Worm (Caenorhabditis elegans) whole organism, L3 larva: ENCODE measurements around the gene ftr-1.

Experiments
- aly-2 ChIP-seq: fragments of 150-350 bp; optimal IDR thresholded peaks from 2 replicates; lab custom pipeline; 2014; ENCODE audit warnings: missing biosample characterization, missing genetic modification characterization
- ceh-16 ChIP-seq: sonication (generic microtip); optimal IDR thresholded peaks from 2 replicates; lab custom pipeline; 2017; ENCODE audit warnings: missing biosample characterization, missing genetic modification characterization
- ceh-28 ChIP-seq: fragments of 150-350 bp; optimal IDR thresholded peaks from 2 replicates; lab custom pipeline; 2014; ENCODE audit warnings: missing biosample characterization, missing genetic modification reagents, missing genetic modification characterization
- ceh-82 ChIP-seq: fragments of 150-350 bp; optimal IDR thresholded peaks from 2 replicates; lab custom pipeline; 2014; ENCODE audit warnings: missing biosample characterization, missing genetic modification characterization
- ceh-9 ChIP-seq: sonication (generic microtip); optimal IDR thresholded peaks from 2 replicates; lab custom pipeline; 2018; ENCODE audit warnings: missing biosample characterization, missing genetic modification characterization
- daf-12 ChIP-seq: fragments of 150-350 bp; optimal IDR thresholded peaks from 2 replicates; lab custom pipeline; 2014; ENCODE audit warnings: missing biosample characterization, missing genetic modification reagents, missing genetic modification characterization
- egl-27 ChIP-seq: sonication (generic microtip); optimal IDR thresholded peaks from 4 replicates; lab custom pipeline; 2017; ENCODE audit warnings: missing biosample characterization, missing genetic modification reagents, missing genetic modification characterization
- egl-5 ChIP-seq: fragments of 150-350 bp; optimal IDR thresholded peaks from 2 replicates; lab custom pipeline; 2017; ENCODE audit warnings: missing biosample characterization, missing genetic modification reagents, missing genetic modification characterization, inconsistent platforms
- elt-2 ChIP-seq: sonication (generic microtip); optimal IDR thresholded peaks from 2 replicates; lab custom pipeline; 2016; ENCODE audit warnings: missing genetic modification reagents, mild to moderate bottlenecking, missing genetic modification characterization, missing compliant biosample characterization
- elt-3 ChIP-seq, 3 experiments: fragments of 150-350 bp in 1 of 3; sonication (generic microtip) in 2 of 3; optimal IDR thresholded peaks; 2 replicates in 2 of 3; 4 replicates in 1 of 3; lab custom pipeline; 2014 to 2017; ENCODE audit warnings: missing biosample characterization in 3 of 3, missing genetic modification characterization in 3 of 3
- fos-1 ChIP-seq: fragments of 150-350 bp; optimal IDR thresholded peaks from 2 replicates; lab custom pipeline; 2014; ENCODE audit warnings: missing biosample characterization, missing genetic modification characterization
- hmg-11 ChIP-seq: sonication (generic microtip); optimal IDR thresholded peaks from 2 replicates; lab custom pipeline; 2016; ENCODE audit warnings: missing genetic modification characterization, missing compliant biosample characterization
- jun-1 ChIP-seq: fragments of 150-350 bp; optimal IDR thresholded peaks from 2 replicates; lab custom pipeline; 2014; ENCODE audit warnings: missing biosample characterization, missing genetic modification reagents, missing genetic modification characterization
- lin-15B ChIP-seq: fragments of 150-350 bp; optimal IDR thresholded peaks from 2 replicates; lab custom pipeline; 2014; ENCODE audit warnings: missing biosample characterization, missing genetic modification characterization
- lin-39 ChIP-seq: fragments of 150-350 bp; optimal IDR thresholded peaks from 2 replicates; lab custom pipeline; 2018; ENCODE audit warnings: missing biosample characterization, missing genetic modification reagents, missing genetic modification characterization
- lsy-12 ChIP-seq: sonication (generic microtip); optimal IDR thresholded peaks from 2 replicates; lab custom pipeline; 2016; ENCODE audit warnings: mild to moderate bottlenecking, missing genetic modification characterization, missing compliant biosample characterization
- mml-1 ChIP-seq: fragments of 150-350 bp; sonication (generic microtip); optimal IDR thresholded peaks from 3 replicates; lab custom pipeline; 2014; ENCODE audit warnings: missing biosample characterization, missing genetic modification characterization
- nfya-1 ChIP-seq: sonication (generic microtip); optimal IDR thresholded peaks from 2 replicates; lab custom pipeline; 2017; ENCODE audit warnings: missing genetic modification characterization, mild to moderate bottlenecking, missing compliant biosample characterization, antibody characterized with exemption, moderate library complexity; ENCODE audit not compliant: insufficient read depth
- nhr-11 ChIP-seq: fragments of 150-350 bp; optimal IDR thresholded peaks from 2 replicates; lab custom pipeline; 2014; ENCODE audit warnings: missing biosample characterization, missing genetic modification characterization
- nhr-23 ChIP-seq: fragments of 150-350 bp; optimal IDR thresholded peaks from 2 replicates; lab custom pipeline; 2014; ENCODE audit warnings: missing biosample characterization, missing genetic modification reagents, missing genetic modification characterization
- nhr-237 ChIP-seq: fragments of 150-350 bp; optimal IDR thresholded peaks from 2 replicates; lab custom pipeline; 2014; ENCODE audit warnings: missing biosample characterization, missing genetic modification characterization
- nhr-25 ChIP-seq: sonication (generic microtip); optimal IDR thresholded peaks from 2 replicates; lab custom pipeline; 2017; ENCODE audit warnings: missing biosample characterization, missing genetic modification characterization
- nhr-28 ChIP-seq: fragments of 150-350 bp; optimal IDR thresholded peaks from 2 replicates; lab custom pipeline; 2014; ENCODE audit warnings: missing biosample characterization, missing genetic modification characterization
- nhr-43 ChIP-seq: sonication (generic microtip); optimal IDR thresholded peaks from 2 replicates; lab custom pipeline; 2016; ENCODE audit warnings: mild to moderate bottlenecking, missing genetic modification characterization, missing compliant biosample characterization; ENCODE audit not compliant: poor library complexity, severe bottlenecking
- nhr-67 ChIP-seq: fragments of 150-350 bp; optimal IDR thresholded peaks from 2 replicates; lab custom pipeline; 2014; ENCODE audit warnings: missing biosample characterization, missing genetic modification characterization
- nhr-77 ChIP-seq: fragments of 150-350 bp; optimal IDR thresholded peaks from 2 replicates; lab custom pipeline; 2014; ENCODE audit warnings: missing biosample characterization, missing genetic modification characterization
- pha-4 ChIP-seq: fragments of 150-350 bp; optimal IDR thresholded peaks from 2 replicates; lab custom pipeline; 2014; ENCODE audit warnings: missing biosample characterization, missing genetic modification reagents, missing genetic modification characterization
- pqm-1 ChIP-seq: fragments of 150-350 bp; optimal IDR thresholded peaks from 2 replicates; lab custom pipeline; 2017; ENCODE audit warnings: missing biosample characterization, missing genetic modification characterization, inconsistent platforms
- sea-2 ChIP-seq: fragments of 150-350 bp; sonication (generic microtip); optimal IDR thresholded peaks from 4 replicates; lab custom pipeline; 2014; ENCODE audit warnings: missing biosample characterization, missing genetic modification reagents, missing genetic modification characterization
- snpc-4 ChIP-seq: fragments of 150-350 bp; optimal IDR thresholded peaks from 2 replicates; lab custom pipeline; 2014; ENCODE audit warnings: missing biosample characterization, missing genetic modification characterization
- ztf-4 ChIP-seq: fragments of 150-350 bp; optimal IDR thresholded peaks from 2 replicates; lab custom pipeline; 2014; ENCODE audit warnings: missing biosample characterization, missing genetic modification characterization

The ftr-1 gene

DNA sequence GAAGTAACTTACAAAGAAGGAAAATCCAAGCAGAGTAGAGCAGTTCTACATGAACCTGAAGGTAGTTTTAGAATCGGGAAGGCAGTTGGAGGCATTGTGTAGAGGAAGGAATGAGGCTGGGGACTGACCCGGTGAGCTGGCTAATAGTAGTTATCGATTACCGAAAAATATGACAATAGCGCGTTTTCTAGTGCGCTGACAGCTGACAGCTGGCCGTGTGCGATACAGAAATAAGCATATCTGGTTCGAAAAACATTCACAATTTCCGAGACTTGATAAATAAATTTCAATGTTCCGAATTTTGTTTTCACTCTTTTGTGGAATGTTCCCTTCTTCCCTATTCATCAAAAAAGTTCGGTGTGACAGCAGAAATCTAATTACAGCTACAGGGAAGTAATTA, 9.3 kb downstream of the ftr-1 start, which contains the start of the genes fbxb-59 and srbc-34:
Gene fbxb-59, minus strand, starts transcription at position 101 of the 400 bp plus-strand sequence.
Gene srbc-34, plus strand, starts transcription at position 233 of the 400 bp plus-strand sequence.
- TF ChIP-seq nhr-11 (tag; lab: Kevin White, UChicago) (no peak), nfya-1 (no peak), aly-2 (tag; lab: Kevin White, UChicago) (no peak)

DNA sequence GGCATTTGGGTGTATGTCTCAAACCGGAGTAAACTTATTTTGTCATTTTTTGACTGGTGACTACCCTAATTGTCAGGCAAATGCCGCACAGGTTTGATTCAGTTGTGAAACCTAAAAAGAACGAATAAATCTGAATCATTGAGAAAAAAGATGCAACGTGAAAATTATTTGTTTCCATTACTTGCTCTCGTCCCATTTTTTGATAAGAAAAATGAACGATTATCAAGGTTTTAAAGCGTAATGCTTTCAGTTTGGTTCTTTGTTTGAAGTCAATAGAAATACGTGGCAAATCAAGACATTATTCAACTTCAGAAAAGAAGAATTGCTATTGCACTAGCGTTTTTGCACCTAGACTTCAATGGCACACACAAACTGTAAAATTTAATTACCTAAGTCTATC, 15.8 kb downstream of the ftr-1 start, which contains the start of gene Y113G7B.12:
Gene Y113G7B.12, minus strand, starts transcription at position 101 of the 400 bp plus-strand sequence.
- TF ChIP-seq lin-39 (tag; lab: Kevin White, UChicago), result no peak
- TF ChIP-seq nhr-77 (tag; lab: Kevin White, UChicago), result no peak
- TF ChIP-seq hmg-11 (tag; lab: Kevin White, UChicago), result no peak
- no peak for TF ChIP-seq mml-1
- TF ChIP-seq lin-15B (tag; lab: Kevin White, UChicago), result no peak
- TF ChIP-seq daf-12 (tag; lab: Kevin White, UChicago), result no peak
- TF ChIP-seq egl-5 (tag; lab: Kevin White, UChicago), result no peak

DNA sequence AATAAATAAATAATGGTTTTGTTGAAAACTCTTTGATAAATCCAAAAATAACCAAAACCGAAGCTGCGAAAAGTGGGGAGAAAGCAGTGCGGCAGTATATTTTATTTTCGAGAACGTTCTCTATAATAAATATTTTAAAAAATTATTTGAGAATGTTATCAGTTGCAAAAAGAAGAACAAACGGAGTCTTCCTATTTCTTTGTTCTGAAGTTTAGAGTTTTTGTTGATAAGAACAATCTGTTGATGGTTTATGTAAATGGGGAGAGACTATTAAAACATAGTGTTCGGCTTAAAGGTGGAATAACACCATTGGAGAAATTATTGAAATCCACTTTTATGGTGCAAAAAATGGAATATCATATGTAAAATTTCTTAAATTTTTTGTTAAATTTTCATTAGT, 16.3 kb downstream of the ftr-1 start:
- TF ChIP-seq hmg-11 (tag; lab: Kevin White, UChicago), result no peak
- no peak for TF ChIP-seq ceh-82 (tag; lab: Kevin White, UChicago)
- peak; percentile 66 for TF ChIP-seq elt-2
- TF ChIP-seq ceh-9 (tag; lab: Kevin White, UChicago), result no peak
- peak; percentile 47 for TF ChIP-seq pqm-1 (tag; lab: Kevin White, UChicago)
- peak; percentile 12 for TF ChIP-seq pha-4 (tag; lab: Kevin White, UChicago)
- TF ChIP-seq, all 47 proteins: peak for 3

DNA sequence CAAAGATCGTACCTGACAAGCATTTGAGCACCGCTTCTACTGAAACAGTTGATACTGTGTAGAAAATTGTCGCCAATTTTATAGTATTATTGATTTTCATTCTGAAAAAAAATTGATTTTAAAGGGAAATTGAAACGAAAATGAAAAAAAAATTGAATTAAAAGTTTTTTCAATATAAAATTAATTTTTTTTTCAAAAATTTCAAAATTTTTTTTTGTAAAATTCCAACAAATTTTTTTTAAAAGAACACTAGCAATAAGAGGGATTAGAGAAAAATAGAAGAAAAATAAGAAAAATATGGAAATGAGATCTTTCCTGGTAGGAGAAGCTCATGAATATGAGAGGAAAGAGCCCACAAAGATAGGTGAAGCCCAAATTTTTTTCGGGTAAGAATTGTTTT, 18.4 kb downstream of the ftr-1 start, which contains the start of gene Y113G7B.11:
Gene Y113G7B.11, minus strand, starts transcription at position 101 of the 400 bp plus-strand sequence.
- TF ChIP-seq elt-2 (no peak), fos-1 (tag; lab: Kevin White, UChicago) (no peak), nhr-77 (tag; lab: Kevin White, UChicago) (no peak), lsy-12 (no peak), pha-4 (tag; lab: Kevin White, UChicago) (no peak), ztf-4 (no peak), nhr-237 (tag; lab: Kevin White, UChicago) (no peak), elt-3 (tag; optimal IDR thresholded peaks at IDR 0.05; lab: Kevin White, UChicago) (no peak), snpc-4 (tag; lab: Kevin White, UChicago) (no peak), nhr-25 (tag; lab: Kevin White, UChicago) (no peak), hmg-11 (tag; lab: Kevin White, UChicago) (no peak), ceh-9 (tag; lab: Kevin White, UChicago) (no peak)

DNA sequence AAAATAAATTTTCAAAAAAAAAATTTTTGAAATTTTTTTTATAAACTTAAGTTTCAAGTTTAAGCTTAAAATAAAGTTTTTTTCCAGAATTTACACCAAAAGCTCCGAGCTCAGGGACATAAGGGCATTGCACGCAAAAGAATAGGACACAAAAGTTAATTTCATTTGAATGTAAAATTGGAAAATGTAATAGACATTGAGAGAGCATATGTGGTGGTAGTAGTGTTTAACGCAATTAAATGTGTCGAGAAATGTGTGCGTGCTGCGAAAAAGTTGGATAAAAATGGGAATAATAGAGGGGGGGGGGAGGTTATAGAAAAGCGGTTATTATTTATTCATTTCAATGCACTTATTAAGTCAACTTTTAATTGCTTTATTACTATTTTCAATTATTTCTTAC, 23.8 kb downstream of the ftr-1 start:
- TF ChIP-seq daf-12 (tag; lab: Kevin White, UChicago) (no peak), ceh-28 (tag; lab: Kevin White, UChicago) (no peak), nhr-77 (tag; lab: Kevin White, UChicago) (no peak), nhr-28 (tag; lab: Kevin White, UChicago) (no peak), sea-2 (GFP tag; lab: Kevin White, UChicago) (no peak), nhr-11 (tag; lab: Kevin White, UChicago) (no peak), nhr-23 (tag; lab: Kevin White, UChicago) (no peak), egl-27 (tag; lab: Kevin White, UChicago) (no peak)
- TF ChIP-seq, all 47 proteins: peak for 0

DNA sequence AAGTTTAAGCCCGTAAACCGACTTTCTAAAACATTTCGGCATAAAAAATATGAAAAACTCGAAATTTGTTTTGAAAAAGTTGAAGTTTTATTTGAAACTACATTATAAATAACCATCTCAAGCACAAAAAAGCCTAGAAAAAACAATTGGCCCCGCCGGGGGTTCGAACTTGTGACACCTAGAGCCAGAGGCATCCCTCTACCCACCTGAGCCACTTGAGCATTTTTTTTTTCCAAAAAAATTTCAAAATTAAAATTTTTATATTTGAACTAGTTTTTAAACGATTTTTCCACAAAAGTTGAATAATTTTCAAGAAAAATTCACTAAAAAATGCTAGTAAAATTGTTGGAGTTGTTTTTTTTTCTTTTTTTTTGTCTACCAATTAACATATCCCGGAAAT, 27.0 kb downstream of the ftr-1 start:
- no peak for TF ChIP-seq pha-4 (tag; lab: Kevin White, UChicago)
- no peak for TF ChIP-seq nhr-67 (tag; lab: Kevin White, UChicago)
- TF ChIP-seq egl-27 (tag; lab: Kevin White, UChicago), result no peak
- no peak for TF ChIP-seq nhr-77 (tag; lab: Kevin White, UChicago)
- TF ChIP-seq jun-1 (tag; lab: Kevin White, UChicago), result no peak

DNA sequence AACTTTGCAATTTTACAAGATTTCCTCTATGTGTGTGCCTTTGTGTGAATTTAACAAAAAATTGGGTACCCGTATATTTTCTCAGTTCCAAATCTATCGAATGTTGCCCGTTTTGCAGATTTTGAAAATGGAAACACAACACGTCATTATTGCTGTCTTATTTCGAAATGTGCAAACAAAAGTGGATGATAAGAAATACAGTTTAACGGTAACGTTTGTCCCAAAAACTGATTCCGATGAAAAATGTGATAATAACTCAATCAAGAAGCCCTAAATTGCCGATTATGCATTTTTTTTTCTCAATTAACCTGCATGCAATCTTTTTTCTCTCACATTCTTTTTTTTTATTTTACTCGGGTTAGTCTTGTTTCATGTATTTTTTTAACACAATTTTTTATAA, 28.5 kb downstream of the ftr-1 start:
- TF ChIP-seq elt-2 (peak; percentile 76), pha-4 (tag; lab: Kevin White, UChicago) (peak; percentile 28), nhr-43 (tag; lab: Kevin White, UChicago) (no peak), ceh-16 (no peak), pqm-1 (tag; lab: Kevin White, UChicago) (peak; percentile 15)
